Worm (Caenorhabditis elegans): ENCODE data around the gene ced-8.
"Not testable (repeated sequence)": the region's sequence is repeated elsewhere in the genome, so short reads cannot be mapped to it uniquely, and the experiment has no call there.

The ced-8 gene

DNA sequence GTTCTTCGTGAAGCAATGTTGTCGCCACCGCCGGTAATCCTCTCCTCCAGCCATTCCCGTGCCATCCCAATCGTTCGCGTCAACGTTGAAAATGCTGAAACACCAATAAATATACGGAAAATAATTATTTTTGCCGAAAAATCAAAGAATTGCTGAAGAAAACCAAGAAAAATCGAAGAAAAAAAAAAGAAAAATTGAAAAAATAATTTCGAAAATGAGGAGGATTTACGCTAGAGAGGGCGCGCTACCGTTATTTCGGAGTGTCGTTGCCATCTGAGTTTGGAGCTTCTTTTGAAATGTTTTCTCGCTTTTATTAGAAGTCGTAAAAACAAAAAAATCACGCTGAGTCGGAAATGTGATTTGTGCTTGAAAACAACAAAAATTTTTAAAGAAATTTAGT, 6.0 kb downstream of the ced-8 start, which contains the start of gene F08F1.9:
TSS of gene F08F1.9 (minus strand) at position 101 of the 400 bp plus-strand sequence.
- not testable (repeated sequence) for TF ChIP-seq mxl-1 (tag; optimal IDR thresholded peaks at IDR 0.05); D2030.7 (GFP tag; IDR thresholded peaks at IDR 0.05); aptf-2 (GFP tag; conservative IDR thresholded peaks at IDR 0.05)

DNA sequence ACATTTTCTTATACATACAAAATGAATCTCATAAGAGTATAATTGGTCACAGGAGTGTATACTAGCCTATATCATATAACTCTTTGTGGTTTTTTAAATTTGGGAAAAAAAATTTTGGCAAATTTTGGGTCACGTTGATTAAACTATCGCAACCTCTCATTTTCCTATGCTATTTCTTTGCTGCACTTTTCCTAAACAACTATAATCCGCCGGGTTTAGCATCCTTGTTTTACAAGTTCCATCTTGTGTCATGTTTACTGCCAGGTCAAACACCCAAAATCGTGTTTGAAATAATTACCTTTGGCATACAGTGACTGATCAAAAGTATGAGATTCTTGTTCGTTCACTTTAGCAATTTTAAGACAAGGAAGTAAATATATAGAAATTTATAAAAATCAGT, 8.5 kb downstream of the ced-8 start, which contains the start of gene sulp-3:
TSS of gene sulp-3 (minus strand) at position 101 of the 400 bp plus-strand sequence.
- TF ChIP-seq Y53G8AR.9 (GFP tag; conservative IDR thresholded peaks at IDR 0.05) (no peak), chd-7 (tag; optimal IDR thresholded peaks at IDR 0.05) (no peak), unc-62 (GFP tag; optimal IDR thresholded peaks at IDR 0.05) (no peak), hrde-1 (tag; optimal IDR thresholded peaks at IDR 0.05; ENCODE audit: borderline replicate concordance) (no peak), hlh-12 (tag; optimal IDR thresholded peaks at IDR 0.05) (no peak), tbx-9 (tag; optimal IDR thresholded peaks at IDR 0.05; ENCODE audit: borderline replicate concordance) (no peak), B0336.3 (GFP tag; IDR thresholded peaks at IDR 0.05) (no peak), F23B12.7 (tag; optimal IDR thresholded peaks at IDR 0.05; ENCODE audit: insufficient read depth) (no peak), ztf-28 (GFP tag; IDR thresholded peaks at IDR 0.05) (no peak)

DNA sequence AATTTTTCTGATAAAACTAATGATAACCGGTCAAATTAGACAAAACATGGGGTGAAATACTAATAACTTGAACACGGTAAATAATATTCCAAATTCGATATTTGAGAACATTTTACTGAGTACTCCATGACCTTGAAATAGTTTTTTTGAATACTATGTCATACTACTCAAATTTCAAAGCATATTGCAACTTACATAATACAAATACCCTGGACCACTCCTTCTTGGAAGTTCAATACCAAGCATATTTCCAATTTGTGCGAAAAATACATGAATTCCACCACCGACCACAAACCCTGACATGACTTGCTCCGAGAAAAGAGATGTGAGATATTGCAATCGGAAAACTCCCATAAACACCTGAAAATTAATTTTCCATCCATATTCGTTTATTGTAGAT, 9.9 kb downstream of the ced-8 start:
- TF ChIP-seq ceh-40 (GFP tag; IDR thresholded peaks at IDR 0.05) (no peak), K12H6.12 (tag; optimal IDR thresholded peaks at IDR 0.05) (no peak), lir-1 (GFP tag; conservative IDR thresholded peaks at IDR 0.05) (no peak), Y53F4B.3 (GFP tag; IDR thresholded peaks at IDR 0.05) (no peak), F57C9.4 (tag; optimal IDR thresholded peaks at IDR 0.05) (no peak), repo-1 (tag; optimal IDR thresholded peaks at IDR 0.05) (no peak), efl-1 (GFP tag; optimal IDR thresholded peaks at IDR 0.05) (no peak), him-1 (tag; optimal IDR thresholded peaks at IDR 0.05) (no peak), rpc-1 (optimal IDR thresholded peaks at IDR 0.05) (no peak), rpc-1 (tag; optimal IDR thresholded peaks at IDR 0.05) (no peak)

DNA sequence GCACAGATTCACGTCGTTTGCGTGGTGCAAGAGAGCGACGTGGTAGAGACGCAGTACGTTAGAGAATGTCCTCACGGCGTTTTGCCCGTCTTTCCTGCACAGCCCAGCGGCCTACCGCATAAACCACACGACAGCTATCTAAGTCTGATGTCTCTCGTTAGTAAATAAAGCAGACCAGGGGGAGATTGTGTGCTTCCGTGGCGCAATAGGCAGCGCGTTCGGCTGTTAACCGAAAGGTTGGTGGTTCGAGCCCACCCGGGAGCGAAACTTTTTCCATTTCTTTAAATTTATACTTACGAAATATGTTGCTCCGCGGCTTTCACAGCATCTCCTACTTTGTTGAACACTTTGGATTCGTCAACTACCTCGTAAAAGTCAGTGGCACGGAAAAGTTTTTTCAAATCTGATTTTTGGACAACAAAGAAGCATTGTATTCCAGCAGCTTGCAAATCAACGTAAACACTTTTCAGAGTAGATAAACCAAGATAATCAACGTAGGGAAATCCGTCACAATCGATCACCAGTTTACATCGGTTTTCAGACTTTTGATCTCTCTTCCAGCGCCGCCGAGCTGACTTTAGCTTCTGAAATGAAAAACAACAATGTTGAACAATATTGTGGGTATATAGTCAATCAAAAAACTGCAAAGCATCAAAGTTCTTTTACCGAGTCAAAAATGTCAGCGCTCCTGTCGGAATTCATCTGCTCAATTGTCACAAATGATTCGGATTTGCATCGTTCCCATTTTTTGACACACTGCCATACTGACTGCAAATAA, 12.2 kb downstream of the ced-8 start:
- TF ChIP-seq aptf-3 (GFP tag; IDR thresholded peaks at IDR 0.05) (peak; percentile 68; the same call in 1 of the 2 replicates), dpl-1 (GFP tag; optimal IDR thresholded peaks at IDR 0.05) (no peak), Y95B8A.8 (GFP tag; IDR thresholded peaks at IDR 0.05) (peak; percentile 52; the same call in 1 of the 2 replicates), him-1 (tag; optimal IDR thresholded peaks at IDR 0.05) (peak; percentile 97), ceh-100 (GFP tag; IDR thresholded peaks at IDR 0.05) (peak; percentile 61; the same call in 1 of the 2 replicates), tbx-9 (tag; optimal IDR thresholded peaks at IDR 0.05; ENCODE audit: borderline replicate concordance) (peak; percentile 81), ccch-3 (GFP tag; optimal IDR thresholded peaks at IDR 0.05) (peak; percentile 78), egrh-3 (GFP tag; IDR thresholded peaks at IDR 0.05) (peak; percentile 58), madf-8 (GFP tag; conservative IDR thresholded peaks at IDR 0.05) (peak; percentile 46), hrde-1 (tag; optimal IDR thresholded peaks at IDR 0.05; ENCODE audit: borderline replicate concordance) (peak; percentile 93), nhr-80 (tag; optimal IDR thresholded peaks at IDR 0.05) (peak; percentile 77), C17E4.6 (GFP tag; IDR thresholded peaks at IDR 0.05) (0 out of 2 replicates have a peak, but pooled peaks have one; percentile 44), lir-1 (GFP tag; conservative IDR thresholded peaks at IDR 0.05) (peak; percentile 82), pha-4 (tag; optimal IDR thresholded peaks at IDR 0.05) (no peak), lin-26 (GFP tag; IDR thresholded peaks at IDR 0.05) (peak; percentile 98), mcd-1 (GFP tag; IDR thresholded peaks at IDR 0.05) (no peak; the same call in 1 of the 2 replicates), lin-54 (GFP tag; optimal IDR thresholded peaks at IDR 0.05) (no peak), nhr-90 (tag; optimal IDR thresholded peaks at IDR 0.05) (peak; percentile 94), gei-17 (GFP tag; optimal IDR thresholded peaks at IDR 0.05) (peak; percentile 84), aptf-2 (GFP tag; conservative IDR thresholded peaks at IDR 0.05) (peak; percentile 82; the same call in 1 of the 2 replicates), atf-7 (tag; optimal IDR thresholded peaks at IDR 0.05) (peak; percentile 88), attf-3 (GFP tag; conservative IDR thresholded peaks at IDR 0.05) (peak; percentile 70; the same call in 1 of the 2 replicates), F49E8.2 (tag; optimal IDR thresholded peaks at IDR 0.05; ENCODE audit: insufficient read depth) (peak; percentile 20), nfya-2 (GFP tag; IDR thresholded peaks at IDR 0.05) (no peak), ceh-79 (tag; optimal IDR thresholded peaks at IDR 0.05) (peak; percentile 98), hmg-20 (GFP tag; IDR thresholded peaks at IDR 0.05) (peak; percentile 90)

Measured in whole organism, young adult.